Worm (Caenorhabditis elegans) whole organism, L2 larva: ENCODE measurements around the gene Y43F8B.1.

Experiments used
- R02D3.7 ChIP-seq: fragments of 150-350 bp; optimal IDR thresholded peaks from 2 replicates; lab custom pipeline; 2014; ENCODE audit warnings: missing biosample characterization, missing genetic modification characterization
- nhr-11 ChIP-seq: fragments of 150-350 bp; optimal IDR thresholded peaks from 2 replicates; lab custom pipeline; 2014; ENCODE audit warnings: missing biosample characterization, missing genetic modification characterization
- nhr-237 ChIP-seq: fragments of 150-350 bp; optimal IDR thresholded peaks from 2 replicates; lab custom pipeline; 2014; ENCODE audit warnings: missing biosample characterization, missing genetic modification characterization
- unc-62 ChIP-seq: fragments of 150-350 bp; optimal IDR thresholded peaks from 2 replicates; lab custom pipeline; 2014; ENCODE audit warnings: missing biosample characterization, missing genetic modification reagents, missing genetic modification characterization
- ztf-11 ChIP-seq: sonication (generic microtip); optimal IDR thresholded peaks from 2 replicates; lab custom pipeline; 2017; ENCODE audit warnings: missing biosample characterization, missing genetic modification characterization
- ztf-4 ChIP-seq: fragments of 150-350 bp; optimal IDR thresholded peaks from 2 replicates; lab custom pipeline; 2014; ENCODE audit warnings: missing biosample characterization, missing genetic modification characterization

DNA sequence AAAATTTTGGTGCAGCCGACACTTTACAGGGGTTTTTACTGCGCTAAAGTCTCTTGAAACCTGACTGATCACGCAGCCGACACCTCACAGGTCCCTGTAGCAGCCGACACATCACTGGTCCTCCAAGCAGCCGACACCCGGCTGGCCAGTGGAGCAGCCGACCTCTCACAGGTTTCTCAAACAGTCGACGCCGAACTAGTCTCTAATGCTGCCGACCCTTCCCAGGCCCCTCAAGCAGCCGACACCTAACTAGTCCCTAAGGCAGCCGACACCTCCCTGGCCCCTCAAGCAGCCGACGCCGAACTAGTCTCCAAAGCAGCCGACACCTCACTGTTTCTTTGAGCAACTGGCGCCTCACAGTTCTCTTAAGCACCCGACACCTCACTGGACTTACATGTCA is 9.3 kb upstream of the Y43F8B.1 start:
- TF ChIP-seq ztf-4 (tag; lab: Kevin White, UChicago) = no peak
- no peak for TF ChIP-seq nhr-11 (tag; lab: Kevin White, UChicago)
- no peak for TF ChIP-seq unc-62 (GFP tag; lab: Kevin White, UChicago)
- TF ChIP-seq nhr-237 (tag; lab: Kevin White, UChicago) = no peak
- TF ChIP-seq ztf-11 = no peak
- no peak for TF ChIP-seq R02D3.7 (tag; lab: Kevin White, UChicago)
